Worm (Caenorhabditis elegans) whole organism, L2 larva: ENCODE measurements around the gene acr-10.

Experiments
- C34F6.9 ChIP-seq: fragments of 150-350 bp; optimal IDR thresholded peaks from 2 replicates; lab custom pipeline; 2014; ENCODE audit warnings: missing biosample characterization, missing genetic modification characterization
- F13H6.1 ChIP-seq: sonication (generic microtip); optimal IDR thresholded peaks from 2 replicates; lab custom pipeline; 2016; ENCODE audit warnings: missing genetic modification characterization, missing compliant biosample characterization
- R02D3.7 ChIP-seq: fragments of 150-350 bp; optimal IDR thresholded peaks from 2 replicates; lab custom pipeline; 2014; ENCODE audit warnings: missing biosample characterization, missing genetic modification characterization
- Y55F3AM.14 ChIP-seq: fragments of 200-800 bp; sonication (Bioruptor generic); optimal IDR thresholded peaks from 2 replicates; lab custom pipeline; 2018; ENCODE audit warnings: mild to moderate bottlenecking, missing genetic modification characterization, missing compliant biosample characterization
- alr-1 ChIP-seq: fragments of 150-350 bp; optimal IDR thresholded peaks from 2 replicates; lab custom pipeline; 2014; ENCODE audit warnings: missing biosample characterization, missing genetic modification characterization
- aly-2 ChIP-seq: fragments of 150-350 bp; optimal IDR thresholded peaks from 2 replicates; lab custom pipeline; 2014; ENCODE audit warnings: missing biosample characterization, missing genetic modification characterization
- ama-1 ChIP-seq: fragments of 150-350 bp; optimal IDR thresholded peaks from 2 replicates; lab custom pipeline; 2018; ENCODE audit warnings: inconsistent platforms
- blmp-1 ChIP-seq: sonication (generic microtip); optimal IDR thresholded peaks from 2 replicates; lab custom pipeline; 2017; ENCODE audit warnings: missing genetic modification characterization, mild to moderate bottlenecking, missing compliant biosample characterization, antibody characterized with exemption, moderate library complexity; ENCODE audit not compliant: insufficient read depth
- ceh-82 ChIP-seq: fragments of 150-350 bp; optimal IDR thresholded peaks from 2 replicates; lab custom pipeline; 2014; ENCODE audit warnings: missing biosample characterization, missing genetic modification characterization
- crh-2 ChIP-seq: sonication (generic microtip); optimal IDR thresholded peaks from 2 replicates; lab custom pipeline; 2017; ENCODE audit warnings: missing biosample characterization, missing genetic modification characterization
- egl-27 ChIP-seq: sonication (generic microtip); optimal IDR thresholded peaks from 3 replicates; lab custom pipeline; 2017; ENCODE audit warnings: missing biosample characterization, missing genetic modification reagents, missing genetic modification characterization
- elt-1 ChIP-seq: fragments of 150-350 bp; optimal IDR thresholded peaks from 2 replicates; lab custom pipeline; 2014; ENCODE audit warnings: missing biosample characterization, missing genetic modification characterization
- fos-1 ChIP-seq: fragments of 150-350 bp; optimal IDR thresholded peaks from 2 replicates; lab custom pipeline; 2014; ENCODE audit warnings: missing biosample characterization, missing genetic modification characterization
- gmeb-1 ChIP-seq: fragments of 150-350 bp; optimal IDR thresholded peaks from 2 replicates; lab custom pipeline; 2014; ENCODE audit warnings: missing biosample characterization, missing genetic modification characterization
- lin-13 ChIP-seq: fragments of 150-350 bp; optimal IDR thresholded peaks from 2 replicates; lab custom pipeline; 2014; ENCODE audit warnings: missing biosample characterization, missing genetic modification reagents, missing genetic modification characterization
- lin-39 ChIP-seq: fragments of 150-350 bp; optimal IDR thresholded peaks from 2 replicates; lab custom pipeline; 2014; ENCODE audit warnings: missing biosample characterization, missing genetic modification reagents, missing genetic modification characterization
- lsy-2 ChIP-seq, 2 experiments: fragments of 150-350 bp in 1 of 2; sonication (generic microtip) in 1 of 2; optimal IDR thresholded peaks; 2 replicates each; lab custom pipeline; 2014 to 2017; ENCODE audit warnings: missing biosample characterization in 2 of 2, missing genetic modification characterization in 2 of 2
- mab-5 ChIP-seq: fragments of 150-350 bp; optimal IDR thresholded peaks from 2 replicates; lab custom pipeline; 2014; ENCODE audit warnings: missing biosample characterization, missing genetic modification characterization
- mbf-1 ChIP-seq: sonication (generic microtip); optimal IDR thresholded peaks from 2 replicates; lab custom pipeline; 2017; ENCODE audit warnings: missing biosample characterization, missing genetic modification characterization
- mdl-1 ChIP-seq, 2 experiments: fragments of 150-350 bp in 1 of 2; sonication (generic microtip) in 1 of 2; optimal IDR thresholded peaks; 2 replicates each; lab custom pipeline; 2017; ENCODE audit warnings: missing biosample characterization in 2 of 2, missing genetic modification characterization in 2 of 2
- nhr-10 ChIP-seq: sonication (generic microtip); optimal IDR thresholded peaks from 2 replicates; lab custom pipeline; 2017; ENCODE audit warnings: missing biosample characterization, missing genetic modification characterization
- nhr-11 ChIP-seq: fragments of 150-350 bp; optimal IDR thresholded peaks from 2 replicates; lab custom pipeline; 2014; ENCODE audit warnings: missing biosample characterization, missing genetic modification characterization
- nhr-129 ChIP-seq: fragments of 150-350 bp; optimal IDR thresholded peaks from 2 replicates; lab custom pipeline; 2014; ENCODE audit warnings: missing biosample characterization, missing genetic modification characterization
- nhr-21 ChIP-seq: fragments of 150-350 bp; optimal IDR thresholded peaks from 2 replicates; lab custom pipeline; 2014; ENCODE audit warnings: missing biosample characterization, missing genetic modification characterization
- nhr-23 ChIP-seq: fragments of 150-350 bp; optimal IDR thresholded peaks from 2 replicates; lab custom pipeline; 2014; ENCODE audit warnings: missing biosample characterization, missing genetic modification reagents, missing genetic modification characterization
- nhr-237 ChIP-seq: fragments of 150-350 bp; optimal IDR thresholded peaks from 2 replicates; lab custom pipeline; 2014; ENCODE audit warnings: missing biosample characterization, missing genetic modification characterization
- nhr-25 ChIP-seq: fragments of 150-350 bp; sonication (generic microtip); optimal IDR thresholded peaks from 3 replicates; lab custom pipeline; 2014; ENCODE audit warnings: missing biosample characterization, missing genetic modification characterization
- nhr-77 ChIP-seq: fragments of 150-350 bp; optimal IDR thresholded peaks from 2 replicates; lab custom pipeline; 2014; ENCODE audit warnings: missing biosample characterization, missing genetic modification characterization
- sem-4 ChIP-seq: fragments of 150-350 bp; optimal IDR thresholded peaks from 2 replicates; lab custom pipeline; 2014; ENCODE audit warnings: missing biosample characterization, missing genetic modification reagents, missing genetic modification characterization
- skn-1 ChIP-seq: sonication (generic microtip); optimal IDR thresholded peaks from 2 replicates; lab custom pipeline; 2017; ENCODE audit warnings: missing biosample characterization, missing genetic modification characterization
- sma-3 ChIP-seq: sonication (generic microtip); optimal IDR thresholded peaks from 2 replicates; lab custom pipeline; 2016; ENCODE audit warnings: missing genetic modification reagents, missing genetic modification characterization, missing compliant biosample characterization
- sma-9 ChIP-seq, 2 experiments: fragments of 150-350 bp in 1 of 2; sonication (generic microtip) in 1 of 2; optimal IDR thresholded peaks; 2 replicates each; lab custom pipeline; 2014 to 2016; ENCODE audit warnings: missing genetic modification characterization in 2 of 2, mild to moderate bottlenecking in 1 of 2, missing biosample characterization in 1 of 2, missing compliant biosample characterization in 1 of 2, missing genetic modification reagents in 1 of 2, moderate library complexity in 1 of 2
- snpc-4 ChIP-seq: fragments of 150-350 bp; optimal IDR thresholded peaks from 2 replicates; lab custom pipeline; 2014; ENCODE audit warnings: missing biosample characterization, missing genetic modification characterization
- unc-39 ChIP-seq: fragments of 150-350 bp; optimal IDR thresholded peaks from 2 replicates; lab custom pipeline; 2014; ENCODE audit warnings: missing biosample characterization, missing genetic modification characterization
- unc-55 ChIP-seq: fragments of 150-350 bp; sonication (generic microtip); optimal IDR thresholded peaks from 3 replicates; lab custom pipeline; 2014; ENCODE audit warnings: missing biosample characterization, missing genetic modification reagents, missing genetic modification characterization
- unc-62 ChIP-seq: fragments of 150-350 bp; optimal IDR thresholded peaks from 2 replicates; lab custom pipeline; 2014; ENCODE audit warnings: missing biosample characterization, missing genetic modification reagents, missing genetic modification characterization
- zag-1 ChIP-seq: fragments of 150-350 bp; optimal IDR thresholded peaks from 2 replicates; lab custom pipeline; 2014; ENCODE audit warnings: missing biosample characterization, missing genetic modification characterization
- ztf-1 ChIP-seq: fragments of 200-800 bp; sonication (Bioruptor generic); conservative IDR thresholded peaks from 2 replicates; pipeline ENCODE4 v1.3.6; 2022; ENCODE audit warnings: missing genetic modification characterization, missing compliant biosample characterization

acr-10 gene

DNA sequence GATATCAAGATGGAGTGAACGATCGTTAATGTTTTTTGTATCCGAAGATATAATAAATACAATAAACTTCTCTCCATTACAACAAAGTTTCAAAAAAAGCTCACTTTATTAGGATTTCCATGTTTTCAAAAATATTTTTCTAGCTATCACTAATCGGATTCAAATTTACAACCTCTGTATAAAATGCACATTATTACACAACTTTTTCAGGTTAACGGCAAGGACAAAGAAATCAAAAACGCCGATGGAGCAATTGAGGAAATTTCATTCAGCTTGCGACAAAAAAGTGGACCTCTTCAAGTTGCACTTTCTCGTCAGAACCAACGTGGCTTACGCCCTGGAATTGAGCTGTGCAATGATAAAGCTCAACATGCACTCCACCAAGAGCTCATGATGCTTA lies 15.1 kb upstream of the acr-10 start:
- TF ChIP-seq nhr-10 (tag; lab: Kevin White, UChicago), result no peak
- no peak for TF ChIP-seq aly-2
- no peak for TF ChIP-seq lin-13 (GFP tag; lab: Kevin White, UChicago)
- TF ChIP-seq zag-1, result no peak
- TF ChIP-seq nhr-25, result no peak
- no peak for TF ChIP-seq nhr-129 (tag; lab: Kevin White, UChicago)
- no peak for TF ChIP-seq blmp-1 (tag; lab: Kevin White, UChicago)
- TF ChIP-seq elt-1 (tag; lab: Kevin White, UChicago), result no peak
- no peak for TF ChIP-seq R02D3.7
- no peak for TF ChIP-seq sem-4 (tag; lab: Kevin White, UChicago)
- no peak for TF ChIP-seq nhr-11 (tag; lab: Kevin White, UChicago)
- no peak for TF ChIP-seq snpc-4 (tag; lab: Kevin White, UChicago)
- TF ChIP-seq mbf-1 (tag; lab: Kevin White, UChicago), result no peak
- no peak for TF ChIP-seq egl-27
- TF ChIP-seq lin-39, result no peak
- no peak for TF ChIP-seq ama-1 (lab: Kevin White, UChicago)
- TF ChIP-seq, all 48 proteins: peak for 0

DNA sequence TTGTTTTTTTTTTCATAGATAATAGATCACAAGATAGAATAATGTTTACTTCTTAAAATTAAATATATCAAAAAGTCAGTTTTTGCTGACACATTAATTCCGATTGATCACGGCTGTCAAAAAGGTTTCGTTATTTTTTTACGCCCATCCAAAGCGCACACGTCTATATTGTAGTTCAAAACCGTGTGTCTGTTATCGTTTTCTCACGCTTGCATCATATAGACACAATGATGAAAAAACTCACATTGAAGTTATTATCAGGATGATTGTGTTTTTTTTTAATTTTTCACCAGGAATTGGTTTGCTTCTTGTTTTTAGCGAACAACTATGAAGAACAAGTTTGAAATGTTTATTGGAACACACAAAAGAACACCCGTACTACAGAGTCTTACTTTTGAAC lies 14.3 kb upstream of the acr-10 start:
- TF ChIP-seq lin-39 (no peak), ztf-1 (no peak), sma-9 (GFP tag; optimal IDR thresholded peaks at IDR 0.05; lab: Kevin White, UChicago) (peak; percentile 76), sma-9 (tag; optimal IDR thresholded peaks at IDR 0.05; lab: Kevin White, UChicago) (no peak), crh-2 (peak; percentile 69), ceh-82 (tag; lab: Kevin White, UChicago) (no peak), sem-4 (tag; lab: Kevin White, UChicago) (no peak), elt-1 (tag; lab: Kevin White, UChicago) (no peak), mab-5 (tag; lab: Kevin White, UChicago) (no peak), F13H6.1 (tag; lab: Kevin White, UChicago) (peak; percentile 5), lin-13 (GFP tag; lab: Kevin White, UChicago) (peak; percentile 41), aly-2 (no peak), mbf-1 (tag; lab: Kevin White, UChicago) (no peak), fos-1 (tag; lab: Kevin White, UChicago) (peak; percentile 92), lsy-2 (tag; optimal IDR thresholded peaks at IDR 0.05; lab: Kevin White, UChicago) (peak in 1 of 2 experiments; percentile 34), alr-1 (no peak), unc-39 (no peak), nhr-77 (no peak), nhr-25 (peak; percentile 73), nhr-21 (tag; lab: Kevin White, UChicago) (peak; percentile 27), egl-27 (no peak), gmeb-1 (tag; lab: Kevin White, UChicago) (peak; percentile 72), nhr-129 (tag; lab: Kevin White, UChicago) (peak; percentile 100), ama-1 (lab: Kevin White, UChicago) (no peak), sma-3 (GFP tag; lab: Kevin White, UChicago) (peak; percentile 71), skn-1 (tag; lab: Kevin White, UChicago) (peak; percentile 66)
- TF ChIP-seq, all 48 proteins: peak for 12

ce11 chrX:4008922-4009321 lies 13.1 kb upstream of the acr-10 start:
- TF ChIP-seq unc-55 (GFP tag; lab: Kevin White, UChicago), result no peak
- no peak for TF ChIP-seq sem-4 (tag; lab: Kevin White, UChicago)
- TF ChIP-seq sma-9 (GFP tag; optimal IDR thresholded peaks at IDR 0.05; lab: Kevin White, UChicago), result peak; percentile 63
- TF ChIP-seq sma-9 (tag; optimal IDR thresholded peaks at IDR 0.05; lab: Kevin White, UChicago), result no peak
- TF ChIP-seq fos-1 (tag; lab: Kevin White, UChicago), result peak; percentile 98
- no peak for TF ChIP-seq unc-39
- TF ChIP-seq mbf-1 (tag; lab: Kevin White, UChicago), result no peak
- peak; percentile 51 for TF ChIP-seq gmeb-1 (tag; lab: Kevin White, UChicago)
- peak; percentile 35 for TF ChIP-seq F13H6.1 (tag; lab: Kevin White, UChicago)
- TF ChIP-seq sma-3 (GFP tag; lab: Kevin White, UChicago), result peak; percentile 15
- no peak for TF ChIP-seq R02D3.7
- TF ChIP-seq C34F6.9 (tag; lab: Kevin White, UChicago), result no peak
- no peak for TF ChIP-seq alr-1
- TF ChIP-seq nhr-23 (tag; lab: Kevin White, UChicago), result no peak
- peak; percentile 99 for TF ChIP-seq nhr-129 (tag; lab: Kevin White, UChicago)
- no peak for TF ChIP-seq nhr-237 (tag; lab: Kevin White, UChicago)
- TF ChIP-seq skn-1 (tag; lab: Kevin White, UChicago), result peak; percentile 77
- TF ChIP-seq lin-13 (GFP tag; lab: Kevin White, UChicago), result no peak
- no peak for TF ChIP-seq unc-62 (GFP tag; lab: Kevin White, UChicago)
- no peak for TF ChIP-seq Y55F3AM.14 (GFP tag; lab: Kevin White, UChicago)
- peak; percentile 82 for TF ChIP-seq crh-2
- TF ChIP-seq lin-39, result no peak
- TF ChIP-seq mdl-1 (tag; optimal IDR thresholded peaks at IDR 0.05; lab: Kevin White, UChicago), result no peak
